Fruit fly (Drosophila melanogaster): ENCODE measurements around the gene CG43815.

dm6 chr2L:3558299-3558698 is 17.7 kb upstream of the CG43815 start:
- TF ChIP-seq CG31627 (GFP tag; optimal IDR thresholded peaks at IDR 0.05): no peak
- TF ChIP-seq CG15336 (GFP tag; IDR thresholded peaks at IDR 0.05): no peak
- no peak for TF ChIP-seq fd85E (GFP tag; optimal IDR thresholded peaks at IDR 0.05)
- TF ChIP-seq vri (GFP tag; optimal IDR thresholded peaks at IDR 0.05): no peak
- no peak for TF ChIP-seq CG16779 (tag; optimal IDR thresholded peaks at IDR 0.05)
- TF ChIP-seq OdsH (GFP tag; optimal IDR thresholded peaks at IDR 0.05): no peak
- TF ChIP-seq CG32006 (GFP tag; optimal IDR thresholded peaks at IDR 0.05): no peak
- no peak for TF ChIP-seq eg (GFP tag; IDR thresholded peaks at IDR 0.05)
- no peak for TF ChIP-seq Blimp-1 (GFP tag; optimal IDR thresholded peaks at IDR 0.05)
- TF ChIP-seq Sox102F (GFP tag; optimal IDR thresholded peaks at IDR 0.05): no peak
- no peak for TF ChIP-seq Sox15 (GFP tag; optimal IDR thresholded peaks at IDR 0.05)

All from whole organism, prepupa.